Worm (Caenorhabditis elegans): ENCODE measurements around the gene tat-1.
A peak's percentile ranks its signal among the peaks of the same experiment; 100 is the strongest.

The tat-1 gene

ce11 chrIII:12429579-12430084, 8.1 kb upstream of the tat-1 start, which contains the start of gene snr-6 (continued):
- peak; percentile 40 for TF ChIP-seq unc-130 (GFP tag; optimal IDR thresholded peaks at IDR 0.05)
- TF ChIP-seq nhr-6 (tag; optimal IDR thresholded peaks at IDR 0.05): peak; percentile 69
- TF ChIP-seq nhr-111 (GFP tag; optimal IDR thresholded peaks at IDR 0.05): no peak
- peak; percentile 33 for TF ChIP-seq lin-13 (GFP tag; optimal IDR thresholded peaks at IDR 0.05)

- TF ChIP-seq skn-1 (tag; optimal IDR thresholded peaks at IDR 0.05) (no peak), lin-1 (GFP tag; IDR thresholded peaks at IDR 0.05) (0 out of 2 replicates have a peak, but pooled peaks have one; percentile 42), F10B5.3 (tag; optimal IDR thresholded peaks at IDR 0.05) (no peak), aha-1 (tag) (peak; percentile 14), ztf-11 (tag; optimal IDR thresholded peaks at IDR 0.05) (no peak), lin-29 (GFP tag; IDR thresholded peaks at IDR 0.05) (no peak), snpc-1.2 (GFP tag; IDR thresholded peaks at IDR 0.05) (peak; percentile 47; the same call in 1 of the 2 replicates), lin-38 (GFP tag; IDR thresholded peaks at IDR 0.05) (peak; percentile 46), snpc-4 (tag; optimal IDR thresholded peaks at IDR 0.05) (no peak), arid-1 (GFP tag; conservative IDR thresholded peaks at IDR 0.05) (0 out of 2 replicates have a peak, but pooled peaks have one; percentile 43), F49E8.2 (tag; optimal IDR thresholded peaks at IDR 0.05; ENCODE audit: borderline replicate concordance) (peak; percentile 51), zfp-2 (tag; optimal IDR thresholded peaks at IDR 0.05) (no peak)
Measured at ce11 chrIII:12428799-12429351, 7.4 kb upstream of the tat-1 start.

ce11 chrIII:12428264-12428627, 6.7 kb upstream of the tat-1 start:
- TF ChIP-seq zfp-3 (GFP tag; conservative IDR thresholded peaks at IDR 0.05) (no peak), aha-1 (tag) (peak; percentile 65), snpc-4 (tag; optimal IDR thresholded peaks at IDR 0.05) (no peak)

- TF ChIP-seq mep-1 (tag; optimal IDR thresholded peaks at IDR 0.05) (peak; percentile 32), aha-1 (tag) (peak; percentile 72), ztf-11 (tag; optimal IDR thresholded peaks at IDR 0.05) (no peak)
Measured at ce11 chrIII:12427527-12428263, 6.2 kb upstream of the tat-1 start.

ce11 chrIII:12426558-12426957, 5.0 kb upstream of the tat-1 start, which contains the start of gene pie-1:
Gene pie-1, plus strand, starts transcription at chrIII:12426893.
- TF ChIP-seq unc-130 (GFP tag; optimal IDR thresholded peaks at IDR 0.05): peak; percentile 17
- TF ChIP-seq lin-13 (GFP tag; optimal IDR thresholded peaks at IDR 0.05): no peak
- TF ChIP-seq lin-39 (tag; optimal IDR thresholded peaks at IDR 0.05): no peak
- TF ChIP-seq F10B5.3 (tag; optimal IDR thresholded peaks at IDR 0.05): no peak
- no peak for TF ChIP-seq mdl-1 (tag; optimal IDR thresholded peaks at IDR 0.05)
- TF ChIP-seq F44E2.7 (GFP tag; IDR thresholded peaks at IDR 0.05): no peak
- TF ChIP-seq lin-38 (GFP tag; IDR thresholded peaks at IDR 0.05): peak; percentile 53; the same call in 1 of the 2 replicates
- TF ChIP-seq aha-1 (tag): no peak
- TF ChIP-seq ceh-82 (tag; optimal IDR thresholded peaks at IDR 0.05): no peak
- peak; percentile 61 for TF ChIP-seq F49E8.2 (tag; optimal IDR thresholded peaks at IDR 0.05; ENCODE audit: borderline replicate concordance)

- TF ChIP-seq aha-1 (tag) (peak; percentile 91), daf-8 (GFP tag; IDR thresholded peaks at IDR 0.05) (no peak), ZK546.5 (tag; optimal IDR thresholded peaks at IDR 0.05) (no peak), nhr-11 (tag; optimal IDR thresholded peaks at IDR 0.05) (no peak), nhr-28 (tag; optimal IDR thresholded peaks at IDR 0.05) (peak; percentile 2), ztf-7 (tag; optimal IDR thresholded peaks at IDR 0.05) (peak; percentile 60), mep-1 (tag; optimal IDR thresholded peaks at IDR 0.05) (peak; percentile 67), pha-4 (GFP tag; IDR thresholded peaks at IDR 0.05) (no peak), pha-4 (tag; optimal IDR thresholded peaks at IDR 0.05) (no peak), saeg-2 (GFP tag; IDR thresholded peaks at IDR 0.05) (no peak)
Measured at ce11 chrIII:12425846-12426405, 4.4 kb upstream of the tat-1 start.
